Worm (Caenorhabditis elegans): ENCODE measurements around the gene T24H10.4.

Gene T24H10.4

ce11 chrII:9098505-9098904, 10.8 kb upstream of the T24H10.4 start, which contains the start of gene clh-5:
TSS of gene clh-5 (minus strand) at chrII:9098605.
- TF ChIP-seq lin-11 (tag; optimal IDR thresholded peaks at IDR 0.05) = no peak
- TF ChIP-seq ref-2 (tag; optimal IDR thresholded peaks at IDR 0.05) = no peak
- no peak for TF ChIP-seq ceh-18 (tag; optimal IDR thresholded peaks at IDR 0.05)
- no peak for TF ChIP-seq ceh-2 (tag; optimal IDR thresholded peaks at IDR 0.05)
- no peak for TF ChIP-seq fax-1 (tag; optimal IDR thresholded peaks at IDR 0.05)
- no peak for TF ChIP-seq C38D4.7 (GFP tag; optimal IDR thresholded peaks at IDR 0.05)
- TF ChIP-seq ttx-3 (tag; optimal IDR thresholded peaks at IDR 0.05) = no peak
- TF ChIP-seq ceh-24 (tag; optimal IDR thresholded peaks at IDR 0.05) = no peak
- TF ChIP-seq mec-3 (tag; optimal IDR thresholded peaks at IDR 0.05; ENCODE audit: borderline replicate concordance) = no peak
- TF ChIP-seq hlh-15 (tag; optimal IDR thresholded peaks at IDR 0.05) = no peak
- TF ChIP-seq F13H6.1 (tag; optimal IDR thresholded peaks at IDR 0.05) = no peak
- no peak for TF ChIP-seq zip-5 (tag; optimal IDR thresholded peaks at IDR 0.05)
- no peak for TF ChIP-seq pqm-1 (tag; optimal IDR thresholded peaks at IDR 0.05)

ce11 chrII:9099017-9099416, 10.3 kb upstream of the T24H10.4 start, which contains the start of gene T24H10.1:
TSS of gene T24H10.1 (plus strand) at chrII:9099371.
- TF ChIP-seq ceh-24 (tag; optimal IDR thresholded peaks at IDR 0.05) (no peak), fax-1 (tag; optimal IDR thresholded peaks at IDR 0.05) (no peak), ceh-34 (tag; optimal IDR thresholded peaks at IDR 0.05) (no peak), ceh-31 (tag; optimal IDR thresholded peaks at IDR 0.05) (no peak), tbx-2 (tag; optimal IDR thresholded peaks at IDR 0.05) (peak; percentile 14), hlh-30 (tag; optimal IDR thresholded peaks at IDR 0.05; ENCODE audit: insufficient read depth) (peak; percentile 21), nfya-1 (tag; optimal IDR thresholded peaks at IDR 0.05) (no peak), eyg-1 (tag; optimal IDR thresholded peaks at IDR 0.05) (no peak), ceh-48 (tag; optimal IDR thresholded peaks at IDR 0.05) (peak; percentile 58), hlh-8 (tag; optimal IDR thresholded peaks at IDR 0.05) (no peak), hlh-13 (GFP tag; optimal IDR thresholded peaks at IDR 0.05) (no peak), lin-11 (tag; optimal IDR thresholded peaks at IDR 0.05) (no peak), odd-2 (tag; optimal IDR thresholded peaks at IDR 0.05) (no peak), ceh-2 (tag; optimal IDR thresholded peaks at IDR 0.05) (no peak), che-1 (tag; optimal IDR thresholded peaks at IDR 0.05) (no peak), hlh-6 (tag; optimal IDR thresholded peaks at IDR 0.05) (no peak), K09A11.1 (tag; optimal IDR thresholded peaks at IDR 0.05; ENCODE audit: insufficient read depth) (no peak), C38D4.7 (GFP tag; optimal IDR thresholded peaks at IDR 0.05) (no peak), fkh-6 (tag; optimal IDR thresholded peaks at IDR 0.05) (no peak), rnt-1 (tag; optimal IDR thresholded peaks at IDR 0.05) (no peak), syd-9 (tag; optimal IDR thresholded peaks at IDR 0.05) (no peak), pros-1 (tag; optimal IDR thresholded peaks at IDR 0.05) (no peak), zip-5 (tag; optimal IDR thresholded peaks at IDR 0.05) (no peak), unc-42 (tag; optimal IDR thresholded peaks at IDR 0.05) (peak; percentile 17)

- TF ChIP-seq ttx-3 (tag; optimal IDR thresholded peaks at IDR 0.05) = no peak
- TF ChIP-seq C08G9.2 (tag; optimal IDR thresholded peaks at IDR 0.05) = no peak
- TF ChIP-seq pag-3 (tag; optimal IDR thresholded peaks at IDR 0.05; ENCODE audit: borderline replicate concordance) = no peak
- TF ChIP-seq ceh-31 (tag; optimal IDR thresholded peaks at IDR 0.05) = no peak
- TF ChIP-seq pha-2 (tag; optimal IDR thresholded peaks at IDR 0.05) = no peak
- no peak for TF ChIP-seq unc-86 (tag; optimal IDR thresholded peaks at IDR 0.05)
- TF ChIP-seq F13H6.1 (tag; optimal IDR thresholded peaks at IDR 0.05) = no peak
Measured at ce11 chrII:9100798-9101197, 8.5 kb upstream of the T24H10.4 start, which contains the start of gene T24H10.5. TSS of gene T24H10.5 (plus strand) at chrII:9101098.

- TF ChIP-seq ceh-30 (tag; optimal IDR thresholded peaks at IDR 0.05) = no peak
- TF ChIP-seq F13H6.1 (tag; optimal IDR thresholded peaks at IDR 0.05) = no peak
- no peak for TF ChIP-seq nhr-11 (tag; optimal IDR thresholded peaks at IDR 0.05)
- peak; percentile 89 for TF ChIP-seq unc-42 (tag; optimal IDR thresholded peaks at IDR 0.05)
Measured at ce11 chrII:9107095-9107769, 2.1 kb upstream of the T24H10.4 start, which contains the start of gene dyrb-1. TSS of gene dyrb-1 (minus strand) at chrII:9107145.
